Worm (Caenorhabditis elegans): Measurements from ENCODE around the gene T22B7.7.

The T22B7.7 gene

ce11 chrX:5653813-5654212 lies at the start of gene T22B7.7:
Gene T22B7.7, minus strand, starts transcription at chrX:5654074.
- TF ChIP-seq dao-5 (tag; optimal IDR thresholded peaks at IDR 0.05) (no peak), him-1 (tag; optimal IDR thresholded peaks at IDR 0.05) (no peak), W03F9.2 (tag; optimal IDR thresholded peaks at IDR 0.05) (no peak)

DNA sequence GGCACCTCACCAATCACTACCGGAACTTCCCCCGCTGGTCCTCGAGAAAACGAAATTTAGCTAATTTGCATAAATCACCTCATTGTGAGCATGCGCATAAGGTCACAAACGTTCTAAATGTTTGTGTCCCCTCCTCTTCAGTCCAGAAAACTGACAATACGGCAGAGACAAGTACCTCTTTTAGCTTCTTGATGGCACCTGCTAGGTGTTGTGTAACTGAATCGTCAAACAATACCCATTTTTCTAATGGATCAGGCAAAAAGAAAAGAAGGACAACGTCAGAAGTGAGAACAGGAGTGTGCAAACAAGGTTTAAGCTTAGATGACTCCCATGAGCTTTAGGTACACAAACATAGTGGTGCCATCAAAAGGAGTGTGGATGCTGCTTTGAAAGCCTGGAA lies 45.7 kb upstream of the T22B7.7 start:
- TF ChIP-seq W03F9.2 (tag; optimal IDR thresholded peaks at IDR 0.05) (no peak), dao-5 (tag; optimal IDR thresholded peaks at IDR 0.05) (no peak), him-1 (tag; optimal IDR thresholded peaks at IDR 0.05) (no peak)

DNA sequence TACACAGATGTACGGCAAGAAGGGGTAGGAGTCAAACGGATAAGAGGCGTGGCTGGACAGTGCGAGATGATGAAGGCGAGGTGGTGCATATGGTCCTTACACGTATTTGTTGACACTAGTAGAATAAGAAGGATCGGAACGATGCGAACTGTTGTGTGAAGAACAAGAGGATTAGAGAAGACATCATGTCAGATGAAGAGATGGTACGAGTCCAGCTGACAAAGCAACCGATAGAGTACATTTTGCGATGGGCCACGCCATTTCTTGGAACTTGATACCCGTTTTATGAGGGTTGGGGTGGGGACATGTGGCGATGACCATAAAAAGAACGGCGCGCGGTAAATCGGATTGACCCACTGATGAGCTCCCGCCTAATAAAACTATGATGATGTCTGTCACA lies 44.5 kb upstream of the T22B7.7 start:
- no peak for TF ChIP-seq him-1 (tag; optimal IDR thresholded peaks at IDR 0.05)
- TF ChIP-seq W03F9.2 (tag; optimal IDR thresholded peaks at IDR 0.05) = no peak

DNA sequence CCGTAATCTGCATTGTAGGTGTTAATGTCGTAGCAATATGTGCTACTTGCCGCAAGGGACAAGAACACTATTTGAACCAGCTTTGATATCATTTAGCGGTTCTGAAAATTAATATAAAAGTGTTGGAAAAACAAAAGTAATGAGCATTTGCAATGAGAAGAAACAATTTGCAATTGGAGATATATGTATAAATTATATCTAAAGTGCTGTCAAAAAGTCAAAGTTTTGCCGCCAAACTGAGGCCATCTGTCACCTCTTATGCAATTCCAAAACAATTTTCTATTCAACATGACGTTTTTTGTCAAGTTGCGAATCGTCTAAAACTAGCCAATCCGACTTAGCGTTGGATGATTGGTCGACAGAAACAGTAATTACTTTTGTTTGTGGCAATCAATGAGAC lies 43.3 kb upstream of the T22B7.7 start, which contains the start of gene W01C8.5:
TSS of gene W01C8.5 (minus strand) at position 101 of the 400 bp plus-strand sequence.
- TF ChIP-seq W03F9.2 (tag; optimal IDR thresholded peaks at IDR 0.05) (no peak), dao-5 (tag; optimal IDR thresholded peaks at IDR 0.05) (no peak), him-1 (tag; optimal IDR thresholded peaks at IDR 0.05) (no peak)

ce11 chrX:5696197-5696596 lies 42.3 kb upstream of the T22B7.7 start:
- TF ChIP-seq W03F9.2 (tag; optimal IDR thresholded peaks at IDR 0.05) (no peak), dao-5 (tag; optimal IDR thresholded peaks at IDR 0.05) (no peak), him-1 (tag; optimal IDR thresholded peaks at IDR 0.05) (no peak)

DNA sequence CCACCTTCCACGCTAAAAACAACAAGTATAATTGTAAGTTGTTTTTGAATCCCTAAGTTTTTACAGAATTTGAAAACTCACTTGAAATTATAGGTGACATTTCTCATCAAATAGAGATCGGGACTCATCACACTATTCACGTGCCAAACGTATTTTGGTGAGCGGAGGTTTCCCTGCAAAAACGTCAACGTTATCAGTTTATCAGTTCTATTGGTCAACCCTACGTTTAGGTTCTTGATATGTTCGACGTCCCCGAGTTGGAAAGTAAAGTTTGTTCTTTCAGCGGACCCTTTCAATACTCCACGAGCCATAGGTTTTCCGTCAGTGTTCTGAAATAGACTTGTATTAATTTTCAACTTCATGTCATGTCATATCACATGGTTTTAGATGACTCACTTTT lies 41.5 kb upstream of the T22B7.7 start:
- TF ChIP-seq him-1 (tag; optimal IDR thresholded peaks at IDR 0.05) (no peak), W03F9.2 (tag; optimal IDR thresholded peaks at IDR 0.05) (no peak), dao-5 (tag; optimal IDR thresholded peaks at IDR 0.05) (no peak)

- TF ChIP-seq dao-5 (tag; optimal IDR thresholded peaks at IDR 0.05) (no peak), W03F9.2 (tag; optimal IDR thresholded peaks at IDR 0.05) (no peak), him-1 (tag; optimal IDR thresholded peaks at IDR 0.05) (no peak)
These were observed 38.2 kb upstream of the T22B7.7 start, which contains the start of gene W01C8.1 for ce11 chrX:5692099-5692498. Gene W01C8.1, plus strand, starts transcription at chrX:5692399.

DNA sequence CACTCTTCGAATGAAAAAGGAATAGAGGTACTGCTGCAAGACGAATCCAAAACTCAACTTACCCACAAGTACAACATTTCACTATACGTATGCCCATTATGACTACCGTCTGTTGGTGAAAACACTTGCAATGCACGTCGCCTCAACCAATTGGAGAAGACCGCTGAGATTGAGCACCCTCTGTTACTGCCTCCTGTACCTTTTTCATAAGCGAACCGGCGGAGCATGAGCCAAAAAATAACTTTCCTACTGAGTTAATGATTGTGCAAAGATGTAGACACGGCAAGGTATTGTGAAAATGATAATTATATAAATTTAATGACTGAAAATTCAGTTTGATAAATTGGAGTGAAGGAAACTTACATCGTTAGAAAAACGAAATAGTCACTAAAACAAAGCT lies 35.2 kb upstream of the T22B7.7 start:
- no peak for TF ChIP-seq him-1 (tag; optimal IDR thresholded peaks at IDR 0.05)
- no peak for TF ChIP-seq W03F9.2 (tag; optimal IDR thresholded peaks at IDR 0.05)
- no peak for TF ChIP-seq dao-5 (tag; optimal IDR thresholded peaks at IDR 0.05)

DNA sequence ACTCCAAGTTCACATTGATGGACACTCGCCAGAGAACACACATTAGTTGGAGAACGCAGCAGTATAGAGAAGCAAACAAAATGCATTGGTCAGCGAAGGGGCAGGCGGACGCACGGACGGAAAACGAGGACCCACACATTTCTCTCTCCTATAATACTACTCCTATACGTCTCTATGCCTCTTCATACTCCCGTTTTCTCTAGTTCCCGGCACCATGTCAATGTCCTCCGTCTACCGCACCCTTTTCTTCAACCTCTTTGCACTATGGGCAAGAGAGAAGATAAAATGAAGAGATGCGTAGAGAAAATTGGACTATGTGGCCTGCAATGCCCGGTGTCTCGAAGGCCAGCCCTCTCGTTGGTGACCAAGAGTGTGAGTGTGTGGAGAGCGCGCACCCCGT lies 32.2 kb upstream of the T22B7.7 start, which contains the start of gene set-20:
TSS of gene set-20 (minus strand) at position 94 of the 400 bp plus-strand sequence.
- TF ChIP-seq dao-5 (tag; optimal IDR thresholded peaks at IDR 0.05) = no peak

- TF ChIP-seq W03F9.2 (tag; optimal IDR thresholded peaks at IDR 0.05) (no peak), him-1 (tag; optimal IDR thresholded peaks at IDR 0.05) (no peak), dao-5 (tag; optimal IDR thresholded peaks at IDR 0.05) (no peak)
These were observed 26.3 kb upstream of the T22B7.7 start, which contains the start of gene set-19 for ce11 chrX:5680125-5680524. Gene set-19, minus strand, starts transcription at chrX:5680225.

- TF ChIP-seq him-1 (tag; optimal IDR thresholded peaks at IDR 0.05) (no peak), W03F9.2 (tag; optimal IDR thresholded peaks at IDR 0.05) (no peak), dao-5 (tag; optimal IDR thresholded peaks at IDR 0.05) (no peak)
These were observed 18.7 kb upstream of the T22B7.7 start for ce11 chrX:5672615-5673014.

DNA sequence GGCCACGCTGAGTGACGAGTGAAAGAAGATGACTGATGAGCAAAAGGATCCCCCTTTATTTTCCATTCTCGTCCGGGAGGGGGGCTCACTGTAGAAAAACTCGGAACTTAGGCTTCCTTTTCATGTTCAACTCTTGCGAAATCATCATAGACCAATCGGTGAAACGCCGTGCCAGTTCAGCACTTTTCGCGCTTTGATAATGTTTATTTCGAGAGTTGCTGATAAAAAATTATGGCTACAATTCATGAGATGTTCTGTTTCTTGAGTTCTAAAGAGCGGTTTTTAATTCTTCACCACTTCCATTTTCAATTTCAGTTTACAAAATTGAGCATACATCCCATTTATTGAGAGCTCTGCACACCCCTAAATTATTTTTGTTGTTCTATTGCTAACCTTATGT lies 17.0 kb upstream of the T22B7.7 start:
- TF ChIP-seq W03F9.2 (tag; optimal IDR thresholded peaks at IDR 0.05) (no peak), him-1 (tag; optimal IDR thresholded peaks at IDR 0.05) (no peak), dao-5 (tag; optimal IDR thresholded peaks at IDR 0.05) (no peak)

DNA sequence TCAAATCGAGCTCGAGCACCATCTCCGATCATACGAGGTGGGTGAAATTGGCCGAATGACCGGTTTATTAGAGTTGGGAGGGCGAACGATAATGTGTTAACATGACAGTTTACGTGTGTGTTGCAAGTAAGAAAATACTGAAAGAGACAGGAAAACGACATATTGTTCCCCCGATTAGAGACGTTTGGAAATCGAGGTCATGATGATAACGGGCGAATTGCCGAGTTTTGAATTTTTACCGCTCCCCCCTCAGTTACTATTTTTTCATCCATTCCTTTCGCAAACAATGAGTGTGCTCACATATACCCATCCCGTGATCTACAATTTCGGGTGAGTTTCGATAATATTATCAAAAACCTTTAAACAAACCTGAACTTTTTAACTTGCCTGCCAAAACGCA lies 15.9 kb upstream of the T22B7.7 start:
- TF ChIP-seq dao-5 (tag; optimal IDR thresholded peaks at IDR 0.05) (no peak), him-1 (tag; optimal IDR thresholded peaks at IDR 0.05) (no peak), W03F9.2 (tag; optimal IDR thresholded peaks at IDR 0.05) (no peak)

- no peak for TF ChIP-seq W03F9.2 (tag; optimal IDR thresholded peaks at IDR 0.05)
- TF ChIP-seq dao-5 (tag; optimal IDR thresholded peaks at IDR 0.05) = no peak
- no peak for TF ChIP-seq him-1 (tag; optimal IDR thresholded peaks at IDR 0.05)
These were observed 9.7 kb upstream of the T22B7.7 start, which contains the start of gene egl-13 for ce11 chrX:5663537-5663936. Gene egl-13, plus strand, starts transcription at chrX:5663837.

DNA sequence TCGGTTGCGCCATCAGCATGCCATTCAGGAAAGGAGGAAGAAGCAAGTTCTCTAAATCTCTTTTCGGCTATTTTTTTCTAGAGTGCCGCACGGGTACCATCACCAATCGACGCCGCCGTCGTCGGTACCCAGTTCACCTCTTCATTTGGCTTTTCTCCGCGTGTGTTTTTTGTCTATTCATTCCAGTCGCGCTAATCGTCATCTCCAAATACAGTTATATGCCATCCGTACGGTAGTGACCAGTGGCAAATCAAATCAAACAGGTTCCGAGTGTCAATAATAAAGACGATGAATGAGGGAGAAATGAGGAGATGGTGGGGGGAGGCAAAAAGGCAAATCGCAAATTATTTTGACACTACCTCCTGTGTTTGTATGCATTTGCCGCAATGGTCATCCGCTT lies 7.3 kb upstream of the T22B7.7 start:
- TF ChIP-seq him-1 (tag; optimal IDR thresholded peaks at IDR 0.05) (no peak), dao-5 (tag; optimal IDR thresholded peaks at IDR 0.05) (no peak), W03F9.2 (tag; optimal IDR thresholded peaks at IDR 0.05) (no peak)
